Worm (Caenorhabditis elegans) whole organism, L1 larva: ENCODE data around the gene clec-180.

Experiments used
- C04F5.9 ChIP-seq: sonication (generic microtip); optimal IDR thresholded peaks from 2 replicates; lab custom pipeline; 2016; ENCODE audit warnings: missing genetic modification characterization, missing compliant biosample characterization
- F16B12.6 ChIP-seq: fragments of 150-350 bp; optimal IDR thresholded peaks from 2 replicates; lab custom pipeline; 2014; ENCODE audit warnings: missing biosample characterization, missing genetic modification characterization
- alr-1 ChIP-seq: fragments of 200-800 bp; sonication (Bioruptor generic); optimal IDR thresholded peaks from 2 replicates; lab custom pipeline; 2018; ENCODE audit warnings: borderline replicate concordance, mild to moderate bottlenecking, missing genetic modification characterization, missing compliant biosample characterization
- aly-2 ChIP-seq: fragments of 150-350 bp; optimal IDR thresholded peaks from 2 replicates; lab custom pipeline; 2014; ENCODE audit warnings: missing biosample characterization, missing genetic modification characterization
- ceh-63 ChIP-seq: fragments of 200-800 bp; sonication (Bioruptor generic); optimal IDR thresholded peaks from 2 replicates; lab custom pipeline; 2018; ENCODE audit warnings: mild to moderate bottlenecking, missing genetic modification characterization, missing compliant biosample characterization
- ceh-82 ChIP-seq, 3 experiments: fragments of 150-350 bp in 1 of 3; sonication (generic microtip) in 2 of 3; optimal IDR thresholded peaks; 2 replicates each; lab custom pipeline; 2014 to 2017; ENCODE audit warnings: missing biosample characterization in 3 of 3, missing genetic modification characterization in 3 of 3
- dpl-1 ChIP-seq, 3 experiments: fragments of 150-350 bp in 2 of 3; sonication (generic microtip) in 1 of 3; optimal IDR thresholded peaks; 2 replicates each; lab custom pipeline; 2014 to 2017; ENCODE audit warnings: missing biosample characterization in 3 of 3, missing genetic modification characterization in 3 of 3, missing genetic modification reagents in 3 of 3
- efl-1 ChIP-seq, 4 experiments: fragments of 150-350 bp; optimal IDR thresholded peaks in 3 of 4; peaks in 1 of 4; 1 replicate in 1 of 4; 2 replicates in 3 of 4; lab custom pipeline; 2014; ENCODE audit warnings: missing biosample characterization in 2 of 4, missing genetic modification characterization in 2 of 4, missing genetic modification reagents in 2 of 4
- egl-13 ChIP-seq: sonication (generic microtip); optimal IDR thresholded peaks from 2 replicates; lab custom pipeline; 2016; ENCODE audit warnings: missing genotype, missing genetic modification reagents, missing genetic modification characterization, missing compliant biosample characterization
- fkh-10 ChIP-seq: sonication (generic microtip); optimal IDR thresholded peaks from 2 replicates; lab custom pipeline; 2017; ENCODE audit warnings: missing biosample characterization, missing genetic modification reagents, missing genetic modification characterization
- fkh-8 ChIP-seq: sonication (generic microtip); optimal IDR thresholded peaks from 2 replicates; lab custom pipeline; 2016; ENCODE audit warnings: mild to moderate bottlenecking, missing genetic modification characterization, missing compliant biosample characterization
- hlh-4 ChIP-seq: sonication (generic microtip); optimal IDR thresholded peaks from 2 replicates; lab custom pipeline; 2016; ENCODE audit warnings: mild to moderate bottlenecking, missing genetic modification characterization, missing compliant biosample characterization
- hpl-2 ChIP-seq: fragments of 150-350 bp; optimal IDR thresholded peaks from 2 replicates; lab custom pipeline; 2014; ENCODE audit warnings: missing biosample characterization, missing genetic modification reagents, missing genetic modification characterization
- lin-14 ChIP-seq: fragments of 200-800 bp; sonication (Bioruptor generic); optimal IDR thresholded peaks from 2 replicates; lab custom pipeline; 2018; ENCODE audit warnings: mild to moderate bottlenecking, missing genetic modification characterization, moderate library complexity, missing compliant biosample characterization
- lin-35 ChIP-seq, 2 experiments: fragments of 150-350 bp; optimal IDR thresholded peaks; 2 replicates each; lab custom pipeline; 2014; ENCODE audit warnings: missing biosample characterization in 2 of 2, missing genetic modification characterization in 2 of 2, missing genetic modification reagents in 2 of 2
- mab-9 ChIP-seq: fragments of 200-800 bp; sonication (Bioruptor generic); IDR thresholded peaks from 2 replicates; pipeline ENCODE4 v1.3.6; 2022; ENCODE audit warnings: missing genetic modification reagents, missing genetic modification characterization, missing compliant biosample characterization
- mdl-1 ChIP-seq, 2 experiments: fragments of 150-350 bp; optimal IDR thresholded peaks; 2 replicates each; lab custom pipeline; 2014 to 2017; ENCODE audit warnings: missing biosample characterization in 2 of 2, missing genetic modification characterization in 2 of 2, inconsistent platforms in 1 of 2
- mef-2 ChIP-seq: fragments of 150-350 bp; optimal IDR thresholded peaks from 2 replicates; lab custom pipeline; 2014; ENCODE audit warnings: missing biosample characterization, missing genetic modification characterization
- mep-1 ChIP-seq: fragments of 150-350 bp; optimal IDR thresholded peaks from 2 replicates; lab custom pipeline; 2014; ENCODE audit warnings: missing biosample characterization, missing genetic modification characterization
- nhr-11 ChIP-seq: fragments of 150-350 bp; optimal IDR thresholded peaks from 2 replicates; lab custom pipeline; 2014; ENCODE audit warnings: missing biosample characterization, missing genetic modification characterization
- nhr-12 ChIP-seq: sonication (generic microtip); optimal IDR thresholded peaks from 2 replicates; lab custom pipeline; 2017; ENCODE audit warnings: missing biosample characterization, missing genetic modification characterization
- nhr-20 ChIP-seq: sonication (generic microtip); optimal IDR thresholded peaks from 2 replicates; lab custom pipeline; 2016; ENCODE audit warnings: mild to moderate bottlenecking, missing genetic modification characterization, missing compliant biosample characterization
- nhr-28 ChIP-seq: fragments of 150-350 bp; optimal IDR thresholded peaks from 2 replicates; lab custom pipeline; 2014; ENCODE audit warnings: missing biosample characterization, missing genetic modification characterization
- nhr-47 ChIP-seq: sonication (generic microtip); optimal IDR thresholded peaks from 2 replicates; lab custom pipeline; 2016; ENCODE audit warnings: mild to moderate bottlenecking, missing genetic modification characterization, moderate library complexity, missing compliant biosample characterization
- nhr-77 ChIP-seq: fragments of 150-350 bp; optimal IDR thresholded peaks from 2 replicates; lab custom pipeline; 2014; ENCODE audit warnings: missing biosample characterization, missing genetic modification characterization
- pag-3 ChIP-seq: sonication (generic microtip); optimal IDR thresholded peaks from 2 replicates; lab custom pipeline; 2017; ENCODE audit warnings: missing genetic modification characterization, mild to moderate bottlenecking, missing compliant biosample characterization, antibody characterized with exemption, borderline replicate concordance; ENCODE audit not compliant: insufficient read depth
- snu-23 ChIP-seq: sonication (generic microtip); optimal IDR thresholded peaks from 2 replicates; lab custom pipeline; 2016; ENCODE audit warnings: missing genetic modification characterization, missing compliant biosample characterization
- sup-37 ChIP-seq: fragments of 200-800 bp; sonication (Bioruptor generic); optimal IDR thresholded peaks from 2 replicates; lab custom pipeline; 2018; ENCODE audit warnings: mild to moderate bottlenecking, missing genetic modification characterization, missing compliant biosample characterization
- tbx-2 ChIP-seq: sonication (generic microtip); optimal IDR thresholded peaks from 2 replicates; lab custom pipeline; 2016; ENCODE audit warnings: missing genetic modification characterization, missing compliant biosample characterization
- unc-130 ChIP-seq: fragments of 150-350 bp; optimal IDR thresholded peaks from 2 replicates; lab custom pipeline; 2017; ENCODE audit warnings: missing biosample characterization, missing genetic modification characterization, inconsistent platforms
- unc-30 ChIP-seq: sonication (generic microtip); optimal IDR thresholded peaks from 2 replicates; lab custom pipeline; 2017; ENCODE audit warnings: missing biosample characterization, missing genetic modification characterization
- ztf-11 ChIP-seq, 2 experiments: sonication (generic microtip); optimal IDR thresholded peaks; 2 replicates each; lab custom pipeline; 2016 to 2017; ENCODE audit warnings: missing genetic modification characterization in 2 of 2, missing biosample characterization in 1 of 2, missing compliant biosample characterization in 1 of 2
- ztf-4 ChIP-seq: fragments of 150-350 bp; optimal IDR thresholded peaks from 2 replicates; lab custom pipeline; 2014; ENCODE audit warnings: missing biosample characterization, missing genetic modification characterization

The clec-180 gene

ce11 chrIV:7585273-7585882, 16.7 kb downstream of the clec-180 start:
- TF ChIP-seq hlh-4 (tag; lab: Kevin White, UChicago) (no peak), nhr-11 (tag; lab: Kevin White, UChicago) (no peak), ceh-82 (tag; optimal IDR thresholded peaks at IDR 0.05; lab: Kevin White, UChicago) (peak in 2 of 3 experiments; percentile 15 to 40), unc-30 (no peak), unc-130 (tag; lab: Kevin White, UChicago) (no peak), dpl-1 (GFP tag; optimal IDR thresholded peaks at IDR 0.05; lab: Kevin White, UChicago) (no peak), mef-2 (tag; lab: Kevin White, UChicago) (no peak), C04F5.9 (tag; lab: Kevin White, UChicago) (no peak), lin-14 (GFP tag; lab: Kevin White, UChicago) (peak; percentile 58), snu-23 (GFP tag; lab: Kevin White, UChicago) (no peak)

- TF ChIP-seq lin-14 (GFP tag; lab: Kevin White, UChicago), result peak; percentile 11
- TF ChIP-seq efl-1 (optimal IDR thresholded peaks at IDR 0.05; lab: Kevin White, UChicago), result no peak
- TF ChIP-seq efl-1 (GFP tag; optimal IDR thresholded peaks at IDR 0.05 in 1 of 2; lab: Kevin White, UChicago), result no peak
- TF ChIP-seq fkh-10 (GFP tag; lab: Kevin White, UChicago), result peak; percentile 79
These were observed 18.3 kb downstream of the clec-180 start for ce11 chrIV:7586972-7587371.

- TF ChIP-seq lin-14 (GFP tag; lab: Kevin White, UChicago) (peak; percentile 33), mab-9 (GFP tag; lab: Robert Waterston, UW) (no peak)
- TF ChIP-seq, all 84 proteins: peak for 1
These were observed 19.9 kb downstream of the clec-180 start, which contains the start of gene cla-1 for ce11 chrIV:7588631-7589030. TSS of gene cla-1 (plus strand) at chrIV:7588931.

- TF ChIP-seq pag-3 (tag; lab: Kevin White, UChicago) (no peak), lin-14 (GFP tag; lab: Kevin White, UChicago) (peak; percentile 4)
These were observed 36.7 kb downstream of the clec-180 start for ce11 chrIV:7605413-7605812.

- TF ChIP-seq ztf-11 (tag; optimal IDR thresholded peaks at IDR 0.05; lab: Kevin White, UChicago) (no peak), mdl-1 (tag; optimal IDR thresholded peaks at IDR 0.05; lab: Kevin White, UChicago) (no peak), efl-1 (optimal IDR thresholded peaks at IDR 0.05; lab: Kevin White, UChicago) (no peak), efl-1 (GFP tag; optimal IDR thresholded peaks at IDR 0.05 in 1 of 2; lab: Kevin White, UChicago) (no peak), nhr-12 (tag; lab: Kevin White, UChicago) (no peak), alr-1 (tag; lab: Kevin White, UChicago) (no peak), sup-37 (GFP tag; lab: Kevin White, UChicago) (no peak), nhr-20 (tag; lab: Kevin White, UChicago) (no peak), lin-35 (GFP tag; optimal IDR thresholded peaks at IDR 0.05; lab: Kevin White, UChicago) (no peak), hpl-2 (GFP tag; lab: Kevin White, UChicago) (no peak), nhr-28 (tag; lab: Kevin White, UChicago) (no peak), mep-1 (tag; lab: Kevin White, UChicago) (no peak), aly-2 (tag; lab: Kevin White, UChicago) (no peak), ceh-63 (GFP tag; lab: Kevin White, UChicago) (no peak), F16B12.6 (no peak)
These were observed 39.4 kb downstream of the clec-180 start for ce11 chrIV:7608111-7608510.

- TF ChIP-seq egl-13 (tag; lab: Kevin White, UChicago) (peak; percentile 29), lin-14 (GFP tag; lab: Kevin White, UChicago) (peak; percentile 60), ztf-4 (no peak), ceh-82 (tag; optimal IDR thresholded peaks at IDR 0.05; lab: Kevin White, UChicago) (peak in 1 of 3 experiments; percentile 49), fkh-8 (tag; lab: Kevin White, UChicago) (peak; percentile 44), nhr-47 (peak; percentile 6), tbx-2 (tag; lab: Kevin White, UChicago) (no peak), nhr-77 (tag; lab: Kevin White, UChicago) (no peak)
These were observed 42.7 kb downstream of the clec-180 start for ce11 chrIV:7611396-7611795.
